Worm (Caenorhabditis elegans) whole organism, L4/young adult: ENCODE data around the gene daf-1.
"Not testable (repeated sequence)": the region's sequence is repeated elsewhere in the genome, so short reads cannot be mapped to it uniquely, and the experiment has no call there.

Experiments
- W03F9.2 ChIP-seq: fragments of 150-350 bp; optimal IDR thresholded peaks from 2 replicates; lab custom pipeline; 2014; ENCODE audit warnings: missing biosample characterization, missing genetic modification characterization
- dao-5 ChIP-seq: sonication (generic microtip); optimal IDR thresholded peaks from 2 replicates; lab custom pipeline; 2016; ENCODE audit warnings: missing genotype, missing genetic modification characterization, moderate library complexity, missing compliant biosample characterization
- him-1 ChIP-seq: sonication (generic microtip); optimal IDR thresholded peaks from 2 replicates; lab custom pipeline; 2016; ENCODE audit warnings: missing genotype, missing genetic modification reagents, missing genetic modification characterization, missing compliant biosample characterization

The daf-1 gene

ce11 chrIV:132095-132494 is at the start of gene daf-1:
daf-1 (plus strand) TSS chrIV:132416.
- TF ChIP-seq dao-5 (tag; lab: Kevin White, UChicago): no peak
- TF ChIP-seq him-1 (tag; lab: Kevin White, UChicago): peak; percentile 10

- TF ChIP-seq W03F9.2: no peak
- no peak for TF ChIP-seq dao-5 (tag; lab: Kevin White, UChicago)
- TF ChIP-seq him-1 (tag; lab: Kevin White, UChicago): no peak
These were observed 45.5 kb upstream of the daf-1 start for ce11 chrIV:86744-87143.

ce11 chrIV:89991-90390 is 42.2 kb upstream of the daf-1 start, which contains the start of gene scl-23:
scl-23 (minus strand) TSS chrIV:90091.
- TF ChIP-seq him-1 (tag; lab: Kevin White, UChicago): no peak
- no peak for TF ChIP-seq dao-5 (tag; lab: Kevin White, UChicago)
- TF ChIP-seq W03F9.2: no peak

ce11 chrIV:91680-92079 is 40.5 kb upstream of the daf-1 start, which contains the start of gene tpa-1:
tpa-1 (plus strand) TSS chrIV:91980.
- TF ChIP-seq W03F9.2 (no peak), him-1 (tag; lab: Kevin White, UChicago) (no peak), dao-5 (tag; lab: Kevin White, UChicago) (no peak)

ce11 chrIV:97681-98080 is 34.5 kb upstream of the daf-1 start:
- TF ChIP-seq W03F9.2 (no peak), dao-5 (tag; lab: Kevin White, UChicago) (no peak), him-1 (tag; lab: Kevin White, UChicago) (no peak)

ce11 chrIV:102848-103247 is 29.4 kb upstream of the daf-1 start:
- TF ChIP-seq him-1 (tag; lab: Kevin White, UChicago) (no peak), dao-5 (tag; lab: Kevin White, UChicago) (no peak), W03F9.2 (no peak)

ce11 chrIV:109307-109706 is 22.9 kb upstream of the daf-1 start, which contains the start of gene B0545.4:
B0545.4 (minus strand) TSS chrIV:109407.
- TF ChIP-seq him-1 (tag; lab: Kevin White, UChicago) (no peak), dao-5 (tag; lab: Kevin White, UChicago) (no peak), W03F9.2 (no peak)

- not testable (repeated sequence) for TF ChIP-seq him-1 (tag; lab: Kevin White, UChicago); W03F9.2; dao-5 (tag; lab: Kevin White, UChicago)
These were observed 20.8 kb upstream of the daf-1 start, which contains the start of gene F29C4.4 for ce11 chrIV:111377-111776. F29C4.4 (plus strand) TSS chrIV:111677.

- TF ChIP-seq him-1 (tag; lab: Kevin White, UChicago): no peak
- TF ChIP-seq W03F9.2: no peak
- TF ChIP-seq dao-5 (tag; lab: Kevin White, UChicago): no peak
These were observed 13.4 kb upstream of the daf-1 start for ce11 chrIV:118786-119185.

ce11 chrIV:119792-120191 is 12.4 kb upstream of the daf-1 start:
- no peak for TF ChIP-seq dao-5 (tag; lab: Kevin White, UChicago)
- no peak for TF ChIP-seq him-1 (tag; lab: Kevin White, UChicago)
- TF ChIP-seq W03F9.2: no peak

- no peak for TF ChIP-seq W03F9.2
- TF ChIP-seq dao-5 (tag; lab: Kevin White, UChicago): no peak
These were observed 10.6 kb upstream of the daf-1 start, which contains the start of gene tut-1 for ce11 chrIV:121607-122006. tut-1 (minus strand) TSS chrIV:121707.

ce11 chrIV:125881-126781 is 6.1 kb upstream of the daf-1 start, which contains the start of the genes grld-1 and cox-6C:
grld-1 (minus strand) TSS chrIV:125931.
cox-6C (plus strand) TSS chrIV:126731.
- TF ChIP-seq W03F9.2 (peak; percentile 82), dao-5 (tag; lab: Kevin White, UChicago) (no peak)

ce11 chrIV:128525-128924 is 3.7 kb upstream of the daf-1 start:
- TF ChIP-seq dao-5 (tag; lab: Kevin White, UChicago): no peak
- TF ChIP-seq him-1 (tag; lab: Kevin White, UChicago): no peak
- no peak for TF ChIP-seq W03F9.2

ce11 chrIV:130150-130549 is 2.1 kb upstream of the daf-1 start:
- TF ChIP-seq him-1 (tag; lab: Kevin White, UChicago): no peak
- no peak for TF ChIP-seq dao-5 (tag; lab: Kevin White, UChicago)
- no peak for TF ChIP-seq W03F9.2
